Worm (Caenorhabditis elegans): ENCODE measurements around the gene seld-1.

ce11 chrIV:13555508-13555907 lies 50.3 kb downstream of the seld-1 start:
- TF ChIP-seq nhr-237 (tag; optimal IDR thresholded peaks at IDR 0.05) (no peak), pha-4 (tag; optimal IDR thresholded peaks at IDR 0.05) (no peak), sptf-1 (tag; optimal IDR thresholded peaks at IDR 0.05) (no peak), elt-3 (tag; optimal IDR thresholded peaks at IDR 0.05) (no peak), ces-1 (GFP tag; optimal IDR thresholded peaks at IDR 0.05) (peak; percentile 64), blmp-1 (tag; optimal IDR thresholded peaks at IDR 0.05) (no peak), lin-13 (tag; optimal IDR thresholded peaks at IDR 0.05) (no peak), drap-1 (GFP tag; optimal IDR thresholded peaks at IDR 0.05) (no peak), lin-32 (GFP tag; optimal IDR thresholded peaks at IDR 0.05) (no peak), sem-2 (GFP tag; optimal IDR thresholded peaks at IDR 0.05) (no peak)

All from whole organism, mixed stage, embryonic.